Fruit fly (Drosophila melanogaster): Measurements from ENCODE around the gene PIG-Wa.

The PIG-Wa gene

dm6 chr2L:2375655-2376417 is 7.2 kb upstream of the PIG-Wa start, which contains the start of gene Atxn7 (continued):
- TF ChIP-seq CG15696 (tag; optimal IDR thresholded peaks at IDR 0.05) (no peak), CTCF (GFP tag; optimal IDR thresholded peaks at IDR 0.05) (peak; percentile 9), ham (GFP tag; IDR thresholded peaks at IDR 0.05) (no peak), gfzf (GFP tag; optimal IDR thresholded peaks at IDR 0.05) (peak; percentile 27), CG31388 (GFP tag; optimal IDR thresholded peaks at IDR 0.05) (no peak), ac (GFP tag; optimal IDR thresholded peaks at IDR 0.05) (peak; percentile 72), CG12236 (GFP tag; optimal IDR thresholded peaks at IDR 0.05) (peak; percentile 55), CG42726 (GFP tag; IDR thresholded peaks at IDR 0.05; ENCODE audit: partially characterized antibody) (peak; percentile 98), CG32772 (GFP tag; IDR thresholded peaks at IDR 0.05) (peak; percentile 30; the same call in 1 of the 2 replicates), pzg (GFP tag; optimal IDR thresholded peaks at IDR 0.05) (peak; percentile 64), dm (GFP tag; optimal IDR thresholded peaks at IDR 0.05) (peak; percentile 69), Blimp-1 (GFP tag; optimal IDR thresholded peaks at IDR 0.05) (peak; percentile 41), CHES-1-like (GFP tag; optimal IDR thresholded peaks at IDR 0.05) (peak; percentile 52), CG1792 (GFP tag; optimal IDR thresholded peaks at IDR 0.05) (peak; percentile 64), Hr78 (GFP tag; optimal IDR thresholded peaks at IDR 0.05) (no peak), CG6791 (GFP tag; IDR thresholded peaks at IDR 0.05; ENCODE audit: partially characterized antibody) (peak; percentile 96), Fer1 (GFP tag; optimal IDR thresholded peaks at IDR 0.05) (peak; percentile 65), CG18619 (GFP tag; optimal IDR thresholded peaks at IDR 0.05) (peak; percentile 84), CG4730 (GFP tag; IDR thresholded peaks at IDR 0.05) (no peak), CG9797 (GFP tag; optimal IDR thresholded peaks at IDR 0.05) (peak; percentile 18), NFAT (GFP tag; IDR thresholded peaks at IDR 0.05) (peak; percentile 50; the same call in 1 of the 2 replicates), Neu2 (GFP tag; optimal IDR thresholded peaks at IDR 0.05; ENCODE audit: borderline replicate concordance) (peak; percentile 13), Poxn (GFP tag; IDR thresholded peaks at IDR 0.05) (no peak), Hand (GFP tag; optimal IDR thresholded peaks at IDR 0.05) (no peak), HHEX (GFP tag; optimal IDR thresholded peaks at IDR 0.05) (peak; percentile 38), CG32532 (GFP tag; IDR thresholded peaks at IDR 0.05) (peak; percentile 63), fd64A (GFP tag; optimal IDR thresholded peaks at IDR 0.05) (peak; percentile 71), Lim3 (GFP tag; IDR thresholded peaks at IDR 0.05) (no peak), gcm (GFP tag; optimal IDR thresholded peaks at IDR 0.05) (peak; percentile 62), CG7271 (tag; optimal IDR thresholded peaks at IDR 0.05) (peak; percentile 88), CG4707 (GFP tag; optimal IDR thresholded peaks at IDR 0.05) (peak; percentile 75), Abd-B (GFP tag; optimal IDR thresholded peaks at IDR 0.05) (peak; percentile 10), Dip3 (GFP tag; optimal IDR thresholded peaks at IDR 0.05) (no peak), hkb (optimal IDR thresholded peaks at IDR 0.05) (no peak), hkb (GFP tag; IDR thresholded peaks at IDR 0.05) (peak; percentile 68), CG13296 (GFP tag; optimal IDR thresholded peaks at IDR 0.05) (peak; percentile 79), CG6654 (GFP tag; optimal IDR thresholded peaks at IDR 0.05) (peak; percentile 23), CG33213 (GFP tag; optimal IDR thresholded peaks at IDR 0.05) (peak; percentile 83), CG9215 (GFP tag; IDR thresholded peaks at IDR 0.05) (no peak), lilli (GFP tag; optimal IDR thresholded peaks at IDR 0.05) (peak; percentile 63), ATbp (GFP tag; optimal IDR thresholded peaks at IDR 0.05) (peak; percentile 74), MTF-1 (GFP tag; optimal IDR thresholded peaks at IDR 0.05; ENCODE audit: borderline replicate concordance) (peak; percentile 70), NC2β (GFP tag; optimal IDR thresholded peaks at IDR 0.05) (peak; percentile 80), pfk (GFP tag; optimal IDR thresholded peaks at IDR 0.05) (peak; percentile 49), mirr (GFP tag; optimal IDR thresholded peaks at IDR 0.05) (peak; percentile 67), CG6765 (GFP tag; optimal IDR thresholded peaks at IDR 0.05) (peak; percentile 56), kni (GFP tag; optimal IDR thresholded peaks at IDR 0.05) (peak; percentile 56), cad (GFP tag; optimal IDR thresholded peaks at IDR 0.05) (no peak), Dp (GFP tag; optimal IDR thresholded peaks at IDR 0.05) (peak; percentile 29)
